Fruit fly (Drosophila melanogaster) whole organism: ENCODE data around the gene Sos.

ENCODE experiments used
- Dll ChIP-seq: fragments of >200 bp; optimal IDR thresholded peaks from 2 replicates; lab custom pipeline; 2017
- pan ChIP-seq: fragments of >200 bp; optimal IDR thresholded peaks from 2 replicates; lab custom pipeline; 2017
- psq ChIP-seq: fragments of >200 bp; optimal IDR thresholded peaks from 2 replicates; lab custom pipeline; 2017
- usp ChIP-seq: fragments of >200 bp; optimal IDR thresholded peaks from 2 replicates; lab custom pipeline; 2017; ENCODE audit warnings: missing biosample characterization, missing genetic modification characterization, mixed read lengths

dm6 chr2L:13842572-13842971 is 29.0 kb downstream of the Sos start:
- TF ChIP-seq pan (lab: Kevin White, UChicago), result no peak
- TF ChIP-seq Dll (lab: Kevin White, UChicago), result no peak
- TF ChIP-seq psq (lab: Kevin White, UChicago), result no peak
- TF ChIP-seq usp (GFP tag; lab: Kevin White, UChicago), result no peak
